Fruit fly (Drosophila melanogaster) whole organism, adult: ENCODE results near the gene CG32182.

Experiments
- Crg-1 ChIP-seq: fragments of 200-800 bp; sonication (Bioruptor generic); optimal IDR thresholded peaks from 2 replicates; lab custom pipeline; 2016; ENCODE audit warnings: missing biosample characterization, missing genetic modification characterization
- pad ChIP-seq: fragments of 200-800 bp; sonication (Bioruptor generic); optimal IDR thresholded peaks from 3 replicates; lab custom pipeline; 2017; ENCODE audit warnings: missing biosample characterization, missing genetic modification characterization, mild to moderate bottlenecking, moderate library complexity, missing genetic modification reagents

- TF ChIP-seq Crg-1: no peak
- no peak for TF ChIP-seq pad
Measured at dm6 chr3L:17763987-17764386, 6.1 kb downstream of the CG32182 start, which contains the start of the genes Adgf-A and Adgf-A2.
